Fruit fly (Drosophila melanogaster) whole organism, embryonic: ENCODE data around the gene mag.

Experiments
- CG10321 ChIP-seq: fragments of 200-800 bp; sonication (Bioruptor generic); IDR thresholded peaks from 2 replicates; pipeline ENCODE4 v1.3.6; 2022; ENCODE audit warnings: missing biosample characterization, missing genetic modification characterization
- CG10959 ChIP-seq: fragments of 200-800 bp; sonication (Bioruptor generic); IDR thresholded peaks from 2 replicates; pipeline ENCODE4 v1.3.6; 2022; ENCODE audit warnings: missing biosample characterization, missing genetic modification characterization
- CG11085 ChIP-seq: fragments of 200-800 bp; sonication (Bioruptor generic); IDR thresholded peaks from 2 replicates; pipeline ENCODE4 v1.3.6; 2022; ENCODE audit warnings: missing biosample characterization, missing genetic modification characterization
- CG11560 ChIP-seq: fragments of 200-800 bp; sonication (Bioruptor generic); IDR thresholded peaks from 3 replicates; pipeline ENCODE4 v1.3.6; 2022; ENCODE audit warnings: missing biosample characterization, missing genetic modification characterization
- CG12104 ChIP-seq: fragments of 200-800 bp; sonication (Bioruptor generic); optimal IDR thresholded peaks from 3 replicates; lab custom pipeline; 2016; ENCODE audit warnings: missing biosample characterization, missing genetic modification characterization
- CG13424 ChIP-seq: fragments of 200-800 bp; sonication (Bioruptor generic); optimal IDR thresholded peaks from 2 replicates; lab custom pipeline; 2019; ENCODE audit warnings: missing biosample characterization, mild to moderate bottlenecking, missing genetic modification characterization, moderate library complexity
- CG15011 ChIP-seq: fragments of 200-800 bp; sonication (Bioruptor generic); optimal IDR thresholded peaks from 3 replicates; lab custom pipeline; 2018; ENCODE audit warnings: missing biosample characterization, mild to moderate bottlenecking, missing genetic modification characterization
- CG15601 ChIP-seq: fragments of 200-800 bp; sonication (Bioruptor generic); optimal IDR thresholded peaks from 3 replicates; lab custom pipeline; 2019; ENCODE audit warnings: missing biosample characterization, mild to moderate bottlenecking, missing genetic modification characterization, moderate library complexity
- CG1603 ChIP-seq: fragments of 200-800 bp; sonication (Bioruptor generic); optimal IDR thresholded peaks from 2 replicates; lab custom pipeline; 2019; ENCODE audit warnings: missing biosample characterization, mild to moderate bottlenecking, missing genetic modification characterization, moderate library complexity
- CG1647 ChIP-seq: fragments of 200-800 bp; sonication (Bioruptor generic); optimal IDR thresholded peaks from 3 replicates; lab custom pipeline; 2016; ENCODE audit warnings: missing biosample characterization, missing genetic modification characterization
- CG16813 ChIP-seq: fragments of 200-800 bp; sonication (Bioruptor generic); IDR thresholded peaks from 3 replicates; pipeline ENCODE4 v1.3.6; 2022; ENCODE audit warnings: missing biosample characterization, missing genetic modification characterization; ENCODE audit not compliant: partially characterized antibody
- CG17912 ChIP-seq: fragments of 200-800 bp; sonication (Bioruptor generic); optimal IDR thresholded peaks from 2 replicates; lab custom pipeline; 2018; ENCODE audit warnings: missing biosample characterization, mild to moderate bottlenecking, missing genetic modification characterization
- CG18599 ChIP-seq: fragments of 200-800 bp; sonication (Bioruptor generic); optimal IDR thresholded peaks from 3 replicates; lab custom pipeline; 2017; ENCODE audit warnings: missing biosample characterization, missing genetic modification characterization, mild to moderate bottlenecking, moderate library complexity, missing genetic modification reagents
- CG18764 ChIP-seq: fragments of 200-800 bp; sonication (Bioruptor generic); optimal IDR thresholded peaks from 3 replicates; lab custom pipeline; 2016; ENCODE audit warnings: missing biosample characterization, missing genetic modification characterization
- CG4282 ChIP-seq: fragments of 200-800 bp; sonication (Bioruptor generic); optimal IDR thresholded peaks from 2 replicates; lab custom pipeline; 2016; ENCODE audit warnings: missing biosample characterization, missing genetic modification characterization
- CG4328 ChIP-seq: fragments of 200-800 bp; sonication (Bioruptor generic); optimal IDR thresholded peaks from 3 replicates; lab custom pipeline; 2017; ENCODE audit warnings: missing biosample characterization, missing genetic modification reagents, missing genetic modification characterization
- CG4617 ChIP-seq: fragments of 200-800 bp; sonication (Bioruptor generic); optimal IDR thresholded peaks from 3 replicates; lab custom pipeline; 2016; ENCODE audit warnings: missing biosample characterization, missing genetic modification characterization, borderline replicate concordance
- CG4820 ChIP-seq: fragments of 200-800 bp; sonication (Bioruptor generic); optimal IDR thresholded peaks from 3 replicates; lab custom pipeline; 2016; ENCODE audit warnings: missing biosample characterization, missing genetic modification characterization
- CG6813 ChIP-seq: fragments of 200-800 bp; sonication (Bioruptor generic); optimal IDR thresholded peaks from 2 replicates; lab custom pipeline; 2017; ENCODE audit warnings: missing biosample characterization, missing genetic modification characterization, mild to moderate bottlenecking, moderate library complexity, missing genetic modification reagents
- CG8089 ChIP-seq: fragments of 200-800 bp; sonication (Bioruptor generic); optimal IDR thresholded peaks from 3 replicates; lab custom pipeline; 2016; ENCODE audit warnings: missing biosample characterization, missing genetic modification characterization
- CG9817 ChIP-seq: fragments of 200-800 bp; sonication (Bioruptor generic); optimal IDR thresholded peaks from 2 replicates; lab custom pipeline; 2018; ENCODE audit warnings: missing biosample characterization, mild to moderate bottlenecking, missing genetic modification characterization, moderate library complexity
- CHES-1-like ChIP-seq: fragments of 200-800 bp; sonication (Bioruptor generic); optimal IDR thresholded peaks from 2 replicates; lab custom pipeline; 2016; ENCODE audit warnings: missing biosample characterization, missing genetic modification characterization
- CoRest ChIP-seq: fragments of 200-800 bp; sonication (Bioruptor generic); optimal IDR thresholded peaks from 3 replicates; lab custom pipeline; 2018; ENCODE audit warnings: missing biosample characterization, mild to moderate bottlenecking, missing genetic modification characterization, moderate library complexity
- HHEX ChIP-seq: fragments of 200-800 bp; sonication (Bioruptor generic); optimal IDR thresholded peaks from 3 replicates; lab custom pipeline; 2017; ENCODE audit warnings: missing biosample characterization, mild to moderate bottlenecking, missing genetic modification characterization, missing genetic modification reagents
- HLHmδ ChIP-seq: fragments of 200-800 bp; sonication (Bioruptor generic); optimal IDR thresholded peaks from 2 replicates; lab custom pipeline; 2018; ENCODE audit warnings: missing biosample characterization, mild to moderate bottlenecking, missing genetic modification characterization, moderate library complexity
- Hey ChIP-seq: fragments of 200-800 bp; sonication (Bioruptor generic); optimal IDR thresholded peaks from 3 replicates; lab custom pipeline; 2018; ENCODE audit warnings: missing biosample characterization, mild to moderate bottlenecking, missing genetic modification characterization
- Med ChIP-seq: fragments of 200-800 bp; sonication (Bioruptor generic); peaks from one replicate; lab custom pipeline; 2016; ENCODE audit warnings: missing biosample characterization, missing genetic modification characterization, mild to moderate bottlenecking, inconsistent platforms, moderate library complexity
- Nf-YC ChIP-seq: fragments of 200-800 bp; optimal IDR thresholded peaks from 3 replicates; lab custom pipeline; 2019; ENCODE audit warnings: missing biosample characterization, mild to moderate bottlenecking, missing genetic modification characterization, moderate library complexity
- Sin3A ChIP-seq: fragments of >200 bp; optimal IDR thresholded peaks from 2 replicates; lab custom pipeline; 2018
- Taf1 ChIP-seq: fragments of 200-800 bp; sonication (Bioruptor generic); IDR thresholded peaks from 2 replicates; pipeline ENCODE4 v1.3.6; 2022; ENCODE audit warnings: missing biosample characterization, missing genetic modification characterization
- Vsx1 ChIP-seq: fragments of 200-800 bp; sonication (Bioruptor generic); optimal IDR thresholded peaks from 2 replicates; lab custom pipeline; 2017; ENCODE audit warnings: missing biosample characterization, mild to moderate bottlenecking, missing genetic modification characterization, missing genetic modification reagents
- al ChIP-seq: fragments of 200-800 bp; sonication (Bioruptor generic); IDR thresholded peaks from 2 replicates; pipeline ENCODE4 v1.3.6; 2022; ENCODE audit warnings: missing biosample characterization, missing genetic modification characterization
- ash1 ChIP-seq: fragments of 200-800 bp; sonication (Bioruptor generic); optimal IDR thresholded peaks from 2 replicates; lab custom pipeline; 2018; ENCODE audit warnings: missing biosample characterization, mild to moderate bottlenecking, missing genetic modification characterization
- bcd ChIP-seq: fragments of 200-800 bp; sonication (Bioruptor generic); optimal IDR thresholded peaks from 2 replicates; lab custom pipeline; 2017; ENCODE audit warnings: missing biosample characterization, mild to moderate bottlenecking, missing genetic modification characterization
- bigmax ChIP-seq: fragments of 200-800 bp; sonication (Bioruptor generic); optimal IDR thresholded peaks from 2 replicates; lab custom pipeline; 2018; ENCODE audit warnings: missing biosample characterization, mild to moderate bottlenecking, missing genetic modification characterization
- br ChIP-seq: fragments of >200 bp; optimal IDR thresholded peaks from 2 replicates; lab custom pipeline; 2017
- cad ChIP-seq: fragments of >200 bp; optimal IDR thresholded peaks from 2 replicates; lab custom pipeline; 2017; ENCODE audit warnings: missing biosample characterization, missing genetic modification characterization
- dmrt99B ChIP-seq: fragments of 200-800 bp; sonication (Bioruptor generic); optimal IDR thresholded peaks from 2 replicates; lab custom pipeline; 2018; ENCODE audit warnings: missing biosample characterization, mild to moderate bottlenecking, missing genetic modification characterization, moderate library complexity
- en ChIP-seq: fragments of 200-800 bp; sonication (Bioruptor generic); optimal IDR thresholded peaks from 2 replicates; lab custom pipeline; 2016; ENCODE audit warnings: missing biosample characterization, missing genetic modification characterization
- eve ChIP-seq, 2 experiments: fragments of >200 bp; optimal IDR thresholded peaks; 2 replicates each; lab custom pipeline; 2017; ENCODE audit warnings: missing biosample characterization in 2 of 2, missing genetic modification characterization in 2 of 2
- grn ChIP-seq: fragments of 200-800 bp; sonication (Bioruptor generic); optimal IDR thresholded peaks from 3 replicates; lab custom pipeline; 2017; ENCODE audit warnings: missing biosample characterization, missing genetic modification characterization
- onecut ChIP-seq: fragments of 200-800 bp; sonication (Bioruptor generic); IDR thresholded peaks from 2 replicates; pipeline ENCODE4 v1.3.6; 2022; ENCODE audit warnings: missing biosample characterization, missing genetic modification characterization
- pros ChIP-seq: fragments of 200-800 bp; sonication (Bioruptor generic); optimal IDR thresholded peaks from 3 replicates; lab custom pipeline; 2019; ENCODE audit warnings: missing biosample characterization, mild to moderate bottlenecking, missing genetic modification characterization, moderate library complexity
- so ChIP-seq: fragments of 200-800 bp; sonication (Bioruptor generic); IDR thresholded peaks from 3 replicates; pipeline ENCODE4 v1.3.6; 2022; ENCODE audit warnings: missing biosample characterization, missing genetic modification characterization
- tna ChIP-seq: fragments of 200-800 bp; sonication (Bioruptor generic); IDR thresholded peaks from 2 replicates; pipeline ENCODE4 v1.3.6; 2022; ENCODE audit warnings: missing biosample characterization, missing genetic modification characterization; ENCODE audit not compliant: partially characterized antibody
- usp ChIP-seq: fragments of >200 bp; optimal IDR thresholded peaks from 2 replicates; lab custom pipeline; 2017; ENCODE audit warnings: missing biosample characterization, missing genetic modification characterization
- vnd ChIP-seq: fragments of 200-800 bp; sonication (Bioruptor generic); IDR thresholded peaks from 3 replicates; pipeline ENCODE4 v1.3.6; 2022; ENCODE audit warnings: missing biosample characterization, missing genetic modification characterization; ENCODE audit not compliant: partially characterized antibody
- wor ChIP-seq: fragments of 200-800 bp; sonication (Bioruptor generic); IDR thresholded peaks from 2 replicates; pipeline ENCODE4 v1.3.6; 2022; ENCODE audit warnings: missing biosample characterization, missing genetic modification characterization
- z ChIP-seq: fragments of 200-800 bp; sonication (Bioruptor generic); IDR thresholded peaks from 3 replicates; pipeline ENCODE4 v1.3.6; 2022; ENCODE audit warnings: missing biosample characterization, missing genetic modification characterization

mag gene

DNA sequence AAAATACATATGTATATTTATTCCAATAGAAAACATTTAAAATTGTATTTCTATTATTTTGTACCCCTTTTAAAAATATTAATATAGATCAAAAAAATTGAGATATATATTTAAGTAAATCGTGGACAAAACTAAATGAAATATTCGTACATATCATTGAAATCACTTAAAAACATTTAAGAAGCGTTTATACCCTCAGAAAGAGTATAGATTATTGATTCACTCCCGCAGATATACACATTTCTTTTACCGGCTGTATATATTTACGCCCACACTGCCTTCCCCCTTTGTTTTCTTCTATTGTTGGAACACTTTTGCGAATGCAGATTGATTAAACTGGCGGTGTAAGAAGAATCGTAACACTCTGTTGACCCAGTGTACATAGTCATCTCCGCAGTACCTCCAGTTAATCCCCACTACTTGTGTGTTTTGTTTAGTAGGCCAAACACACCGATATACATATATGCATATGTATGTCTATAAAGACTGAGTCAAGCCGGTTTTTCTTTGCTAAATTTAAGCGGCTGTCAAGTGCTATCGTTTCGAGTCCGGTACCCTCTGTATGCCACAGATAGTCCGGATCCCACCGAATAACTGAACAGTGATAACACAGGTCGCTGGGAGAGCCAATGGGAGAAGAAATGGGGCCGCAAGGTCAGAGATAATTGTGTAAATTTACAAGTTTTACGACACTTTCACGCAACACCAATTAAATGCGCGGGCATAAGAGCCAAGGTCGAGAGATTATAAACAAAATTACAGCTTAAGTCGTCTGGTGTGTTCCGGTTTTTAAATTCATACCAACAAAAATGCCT is 11.2 kb downstream of the mag start (continued):
- TF ChIP-seq CG15601 (tag; lab: Kevin White, UChicago) = peak; percentile 63
- peak; percentile 58 for TF ChIP-seq CG13424
- TF ChIP-seq CG15011 (GFP tag; lab: Kevin White, UChicago) = peak; percentile 73
- no peak for TF ChIP-seq usp (GFP tag; lab: Kevin White, UChicago)
- TF ChIP-seq CG1603 (tag; lab: Kevin White, UChicago) = peak; percentile 85
- peak; percentile 6; the same call in 1 of the 2 replicates for TF ChIP-seq CG10959 (GFP tag; lab: Robert Waterston, UW)
- peak; percentile 64 for TF ChIP-seq CG17912 (GFP tag; lab: Kevin White, UChicago)
- TF ChIP-seq grn (GFP tag; lab: Kevin White, UChicago) = no peak
- peak; percentile 31 for TF ChIP-seq CG4328 (GFP tag; lab: Kevin White, UChicago)
- peak; percentile 31 for TF ChIP-seq en (GFP tag; lab: Kevin White, UChicago)
- TF ChIP-seq bcd (GFP tag; lab: Kevin White, UChicago) = peak; percentile 41
- peak; percentile 3 for TF ChIP-seq bigmax (GFP tag; lab: Kevin White, UChicago)
- no peak for TF ChIP-seq br (lab: Kevin White, UChicago)
- TF ChIP-seq cad (GFP tag; lab: Kevin White, UChicago) = no peak
- peak; percentile 38 for TF ChIP-seq Vsx1 (GFP tag; lab: Kevin White, UChicago)
- no peak for TF ChIP-seq CG16813 (GFP tag; lab: Robert Waterston, UW)
- TF ChIP-seq wor = no peak
- peak; percentile 96 for TF ChIP-seq Med
- no peak for TF ChIP-seq CG11560 (tag; lab: Robert Waterston, UW)
- peak; percentile 75 for TF ChIP-seq HHEX (GFP tag; lab: Kevin White, UChicago)
- peak; percentile 61 for TF ChIP-seq Hey (tag; lab: Kevin White, UChicago)
- peak; percentile 37 for TF ChIP-seq CoRest (tag; lab: Kevin White, UChicago)
- no peak for TF ChIP-seq vnd (GFP tag; lab: Robert Waterston, UW)
- TF ChIP-seq Sin3A = no peak
- TF ChIP-seq Nf-YC = no peak
- no peak for TF ChIP-seq tna (GFP tag; lab: Robert Waterston, UW)
- TF ChIP-seq z = no peak
- TF ChIP-seq CG12104 = no peak
- TF ChIP-seq CHES-1-like (GFP tag; lab: Kevin White, UChicago) = peak; percentile 53
- peak; percentile 68 for TF ChIP-seq onecut (GFP tag; lab: Robert Waterston, UW)
- peak; percentile 79 for TF ChIP-seq CG18599 (GFP tag; lab: Kevin White, UChicago)
- peak; percentile 11 for TF ChIP-seq CG1647 (GFP tag; lab: Kevin White, UChicago)
- no peak for TF ChIP-seq Taf1 (GFP tag; lab: Robert Waterston, UW)
- TF ChIP-seq CG4617 (GFP tag; lab: Kevin White, UChicago) = peak; percentile 15
- TF ChIP-seq al = no peak
- TF ChIP-seq HLHmδ = peak; percentile 1
- 0 out of 2 replicates have a peak, but pooled peaks have one; percentile 14 for TF ChIP-seq CG10321 (GFP tag; lab: Robert Waterston, UW)
- 0 out of 3 replicates have a peak, but pooled peaks have one; percentile 38 for TF ChIP-seq so (GFP tag; lab: Robert Waterston, UW)
- no peak for TF ChIP-seq ash1 (GFP tag; lab: Kevin White, UChicago)
- no peak for TF ChIP-seq dmrt99B (tag; lab: Kevin White, UChicago)
- TF ChIP-seq CG4820 (GFP tag; lab: Kevin White, UChicago) = peak; percentile 26
- TF ChIP-seq CG4282 = no peak
- peak; percentile 32 for TF ChIP-seq CG9817
- peak; percentile 83 for TF ChIP-seq CG8089 (GFP tag; lab: Kevin White, UChicago)
- TF ChIP-seq pros (GFP tag; lab: Kevin White, UChicago) = no peak
- peak; percentile 46 for TF ChIP-seq CG18764
- peak; percentile 73 for TF ChIP-seq CG6813 (GFP tag; lab: Kevin White, UChicago)
- TF ChIP-seq eve (GFP tag; optimal IDR thresholded peaks at IDR 0.05; lab: Kevin White, UChicago) = peak in 1 of 2 experiments; percentile 64
- TF ChIP-seq CG11085 (GFP tag; lab: Robert Waterston, UW) = no peak
